Worm (Caenorhabditis elegans): ENCODE measurements around the gene pals-21.

Gene pals-21

ce11 chrIII:1380535-1381274, at the start of gene pals-21, which contains the start of gene Y82E9BR.6:
Gene pals-21, minus strand, starts transcription at chrIII:1380635.
Gene Y82E9BR.6, plus strand, starts transcription at chrIII:1381224.
- TF ChIP-seq ref-1 (GFP tag; conservative IDR thresholded peaks at IDR 0.05) (no peak), flt-1 (GFP tag; IDR thresholded peaks at IDR 0.05) (no peak), tab-1 (GFP tag; IDR thresholded peaks at IDR 0.05) (no peak), ztf-29 (GFP tag; IDR thresholded peaks at IDR 0.05) (no peak), ztf-23 (GFP tag; IDR thresholded peaks at IDR 0.05) (no peak), cog-1 (tag; optimal IDR thresholded peaks at IDR 0.05) (no peak), klf-2 (GFP tag; conservative IDR thresholded peaks at IDR 0.05) (no peak), T22C8.4 (GFP tag; IDR thresholded peaks at IDR 0.05) (no peak), med-1 (GFP tag; optimal IDR thresholded peaks at IDR 0.05; ENCODE audit: insufficient read depth) (no peak)

ce11 chrIII:1429920-1430437, 49.5 kb upstream of the pals-21 start:
- no peak for TF ChIP-seq cog-1 (tag; optimal IDR thresholded peaks at IDR 0.05)
- TF ChIP-seq ztf-23 (GFP tag; IDR thresholded peaks at IDR 0.05) = no peak
- TF ChIP-seq klf-2 (GFP tag; conservative IDR thresholded peaks at IDR 0.05) = no peak
- TF ChIP-seq flt-1 (GFP tag; IDR thresholded peaks at IDR 0.05) = no peak
- TF ChIP-seq tab-1 (GFP tag; IDR thresholded peaks at IDR 0.05) = no peak
- no peak for TF ChIP-seq ztf-29 (GFP tag; IDR thresholded peaks at IDR 0.05)
- TF ChIP-seq ref-1 (GFP tag; conservative IDR thresholded peaks at IDR 0.05) = no peak
- no peak for TF ChIP-seq med-1 (GFP tag; optimal IDR thresholded peaks at IDR 0.05; ENCODE audit: insufficient read depth)
- TF ChIP-seq T22C8.4 (GFP tag; IDR thresholded peaks at IDR 0.05) = no peak

ce11 chrIII:1429275-1429674, 48.8 kb upstream of the pals-21 start:
- TF ChIP-seq T22C8.4 (GFP tag; IDR thresholded peaks at IDR 0.05) = peak; percentile 65
- TF ChIP-seq flt-1 (GFP tag; IDR thresholded peaks at IDR 0.05) = no peak
- no peak for TF ChIP-seq ztf-23 (GFP tag; IDR thresholded peaks at IDR 0.05)

ce11 chrIII:1428448-1428847, 48.0 kb upstream of the pals-21 start:
- TF ChIP-seq ref-1 (GFP tag; conservative IDR thresholded peaks at IDR 0.05) (no peak), tab-1 (GFP tag; IDR thresholded peaks at IDR 0.05) (no peak), ztf-23 (GFP tag; IDR thresholded peaks at IDR 0.05) (no peak), ztf-29 (GFP tag; IDR thresholded peaks at IDR 0.05) (no peak), cog-1 (tag; optimal IDR thresholded peaks at IDR 0.05) (no peak), T22C8.4 (GFP tag; IDR thresholded peaks at IDR 0.05) (no peak), med-1 (GFP tag; optimal IDR thresholded peaks at IDR 0.05; ENCODE audit: insufficient read depth) (no peak), flt-1 (GFP tag; IDR thresholded peaks at IDR 0.05) (no peak), klf-2 (GFP tag; conservative IDR thresholded peaks at IDR 0.05) (no peak)

ce11 chrIII:1427126-1427525, 46.7 kb upstream of the pals-21 start, which contains the start of gene lelo-2:
Gene lelo-2, minus strand, starts transcription at chrIII:1427226.
- TF ChIP-seq flt-1 (GFP tag; IDR thresholded peaks at IDR 0.05) (no peak), ztf-23 (GFP tag; IDR thresholded peaks at IDR 0.05) (no peak), ref-1 (GFP tag; conservative IDR thresholded peaks at IDR 0.05) (no peak), klf-2 (GFP tag; conservative IDR thresholded peaks at IDR 0.05) (no peak), med-1 (GFP tag; optimal IDR thresholded peaks at IDR 0.05; ENCODE audit: insufficient read depth) (no peak)

- TF ChIP-seq tab-1 (GFP tag; IDR thresholded peaks at IDR 0.05) (peak; percentile 87), ref-1 (GFP tag; conservative IDR thresholded peaks at IDR 0.05) (peak; percentile 70), med-1 (GFP tag; optimal IDR thresholded peaks at IDR 0.05; ENCODE audit: insufficient read depth) (no peak), T22C8.4 (GFP tag; IDR thresholded peaks at IDR 0.05) (peak; percentile 72), ztf-23 (GFP tag; IDR thresholded peaks at IDR 0.05) (peak; percentile 90), flt-1 (GFP tag; IDR thresholded peaks at IDR 0.05) (peak; percentile 77), ztf-29 (GFP tag; IDR thresholded peaks at IDR 0.05) (peak; percentile 64), klf-2 (GFP tag; conservative IDR thresholded peaks at IDR 0.05) (peak; percentile 80), cog-1 (tag; optimal IDR thresholded peaks at IDR 0.05) (peak; percentile 73)
These were observed 43.9 kb upstream of the pals-21 start for ce11 chrIII:1424305-1424704.

ce11 chrIII:1421436-1421835, 41.0 kb upstream of the pals-21 start:
- TF ChIP-seq tab-1 (GFP tag; IDR thresholded peaks at IDR 0.05) (no peak), cog-1 (tag; optimal IDR thresholded peaks at IDR 0.05) (no peak), ztf-29 (GFP tag; IDR thresholded peaks at IDR 0.05) (no peak), T22C8.4 (GFP tag; IDR thresholded peaks at IDR 0.05) (no peak), klf-2 (GFP tag; conservative IDR thresholded peaks at IDR 0.05) (no peak), ref-1 (GFP tag; conservative IDR thresholded peaks at IDR 0.05) (no peak), flt-1 (GFP tag; IDR thresholded peaks at IDR 0.05) (no peak), ztf-23 (GFP tag; IDR thresholded peaks at IDR 0.05) (no peak), med-1 (GFP tag; optimal IDR thresholded peaks at IDR 0.05; ENCODE audit: insufficient read depth) (no peak)

ce11 chrIII:1420357-1420814, 40.0 kb upstream of the pals-21 start:
- peak; percentile 57 for TF ChIP-seq T22C8.4 (GFP tag; IDR thresholded peaks at IDR 0.05)

- TF ChIP-seq flt-1 (GFP tag; IDR thresholded peaks at IDR 0.05) (0 out of 2 replicates have a peak, but pooled peaks have one; percentile 73), klf-2 (GFP tag; conservative IDR thresholded peaks at IDR 0.05) (no peak)
These were observed 39.4 kb upstream of the pals-21 start for ce11 chrIII:1419700-1420356.

- no peak for TF ChIP-seq klf-2 (GFP tag; conservative IDR thresholded peaks at IDR 0.05)
- TF ChIP-seq med-1 (GFP tag; optimal IDR thresholded peaks at IDR 0.05; ENCODE audit: insufficient read depth) = no peak
- no peak for TF ChIP-seq cog-1 (tag; optimal IDR thresholded peaks at IDR 0.05)
- TF ChIP-seq ref-1 (GFP tag; conservative IDR thresholded peaks at IDR 0.05) = no peak
- no peak for TF ChIP-seq ztf-23 (GFP tag; IDR thresholded peaks at IDR 0.05)
- TF ChIP-seq ztf-29 (GFP tag; IDR thresholded peaks at IDR 0.05) = no peak
- TF ChIP-seq flt-1 (GFP tag; IDR thresholded peaks at IDR 0.05) = no peak
- no peak for TF ChIP-seq T22C8.4 (GFP tag; IDR thresholded peaks at IDR 0.05)
- TF ChIP-seq tab-1 (GFP tag; IDR thresholded peaks at IDR 0.05) = no peak
These were observed 38.8 kb upstream of the pals-21 start, which contains the start of gene Y82E9BR.3 for ce11 chrIII:1419146-1419636. Gene Y82E9BR.3, plus strand, starts transcription at chrIII:1419196.
